Fruit fly (Drosophila melanogaster) whole organism, prepupa: ENCODE measurements around the gene glob2.

Source experiments
- Blimp-1 ChIP-seq: fragments of 200-800 bp; sonication (Bioruptor generic); optimal IDR thresholded peaks from 3 replicates; lab custom pipeline; 2017; ENCODE audit warnings: missing biosample characterization, missing genetic modification characterization, mild to moderate bottlenecking, moderate library complexity, missing genetic modification reagents
- CG11902 ChIP-seq: fragments of 200-800 bp; sonication (Bioruptor generic); optimal IDR thresholded peaks from 3 replicates; lab custom pipeline; 2016; ENCODE audit warnings: missing biosample characterization, missing genetic modification characterization
- CG15336 ChIP-seq: fragments of 200-800 bp; sonication (Bioruptor generic); IDR thresholded peaks from 2 replicates; pipeline ENCODE4 v1.3.6; 2022; ENCODE audit warnings: missing biosample characterization, missing genetic modification characterization
- CG32006 ChIP-seq: fragments of 200-800 bp; sonication (Bioruptor generic); optimal IDR thresholded peaks from 3 replicates; lab custom pipeline; 2017; ENCODE audit warnings: missing biosample characterization, mild to moderate bottlenecking, missing genetic modification characterization
- CG34406 ChIP-seq: fragments of 200-800 bp; sonication (Bioruptor generic); optimal IDR thresholded peaks from 3 replicates; lab custom pipeline; 2016; ENCODE audit warnings: missing biosample characterization, missing genetic modification characterization
- CG6792 ChIP-seq: fragments of 200-800 bp; sonication (Bioruptor generic); optimal IDR thresholded peaks from 3 replicates; lab custom pipeline; 2016; ENCODE audit warnings: missing biosample characterization, missing genetic modification characterization
- CG6808 ChIP-seq: fragments of 200-800 bp; sonication (Bioruptor generic); optimal IDR thresholded peaks from 3 replicates; lab custom pipeline; 2017; ENCODE audit warnings: missing biosample characterization, missing genetic modification characterization, mild to moderate bottlenecking, moderate library complexity, missing genetic modification reagents
- Met ChIP-seq: fragments of 200-800 bp; sonication (Bioruptor generic); optimal IDR thresholded peaks from 3 replicates; lab custom pipeline; 2016; ENCODE audit warnings: missing biosample characterization, missing genetic modification characterization
- OdsH ChIP-seq: fragments of 200-800 bp; sonication (Bioruptor generic); optimal IDR thresholded peaks from 3 replicates; lab custom pipeline; 2016; ENCODE audit warnings: missing biosample characterization, missing genetic modification characterization
- Smox ChIP-seq: fragments of 200-800 bp; sonication (Bioruptor generic); optimal IDR thresholded peaks from 3 replicates; lab custom pipeline; 2016; ENCODE audit warnings: missing biosample characterization, missing genetic modification characterization
- Sox15 ChIP-seq: fragments of 200-800 bp; sonication (Bioruptor generic); optimal IDR thresholded peaks from 3 replicates; lab custom pipeline; 2016; ENCODE audit warnings: missing biosample characterization, missing genetic modification characterization
- eg ChIP-seq: fragments of 200-800 bp; sonication (Bioruptor generic); IDR thresholded peaks from 3 replicates; pipeline ENCODE4 v1.3.6; 2022; ENCODE audit warnings: missing biosample characterization, missing genetic modification characterization
- spab ChIP-seq: fragments of 200-800 bp; sonication (Bioruptor generic); optimal IDR thresholded peaks from 2 replicates; lab custom pipeline; 2017; ENCODE audit warnings: missing biosample characterization, mild to moderate bottlenecking, missing genetic modification characterization, missing genetic modification reagents
- topi ChIP-seq: fragments of 200-800 bp; sonication (Bioruptor generic); optimal IDR thresholded peaks from 3 replicates; lab custom pipeline; 2016; ENCODE audit warnings: missing biosample characterization, missing genetic modification characterization

dm6 chr3R:6644334-6644733 lies 35.6 kb upstream of the glob2 start, which contains the start of gene Ass:
- no peak for TF ChIP-seq Smox
- TF ChIP-seq Met (GFP tag; lab: Kevin White, UChicago): no peak
- no peak for TF ChIP-seq topi
- no peak for TF ChIP-seq Blimp-1 (GFP tag; lab: Kevin White, UChicago)
- TF ChIP-seq CG6808: no peak
- no peak for TF ChIP-seq CG6792 (GFP tag; lab: Kevin White, UChicago)
- no peak for TF ChIP-seq CG32006 (GFP tag; lab: Kevin White, UChicago)
- no peak for TF ChIP-seq CG15336 (GFP tag; lab: Robert Waterston, UW)
- TF ChIP-seq CG34406: no peak
- no peak for TF ChIP-seq spab
- TF ChIP-seq eg (GFP tag; lab: Robert Waterston, UW): no peak
- no peak for TF ChIP-seq Sox15 (GFP tag; lab: Kevin White, UChicago)
- no peak for TF ChIP-seq CG11902
- TF ChIP-seq OdsH (GFP tag; lab: Kevin White, UChicago): no peak
